Fruit fly (Drosophila melanogaster) whole organism, embryonic: ENCODE results near the gene RpS3.
A peak's percentile ranks its signal among the peaks of the same experiment; 100 is the strongest.

Experiments used
- Atf6 ChIP-seq: fragments of 200-800 bp; sonication (Bioruptor generic); IDR thresholded peaks from 2 replicates; pipeline ENCODE4 v1.3.6; 2022; ENCODE audit warnings: missing biosample characterization, missing genetic modification characterization
- Bgb ChIP-seq: fragments of 200-800 bp; sonication (Bioruptor generic); IDR thresholded peaks from 2 replicates; pipeline ENCODE4 v1.3.6; 2022; ENCODE audit warnings: missing biosample characterization, missing genetic modification characterization; ENCODE audit not compliant: partially characterized antibody
- CG11093 ChIP-seq: fragments of 200-800 bp; sonication (Bioruptor generic); IDR thresholded peaks from 3 replicates; pipeline ENCODE4 v1.3.6; 2022; ENCODE audit warnings: missing biosample characterization, missing genetic modification characterization
- CG11696 ChIP-seq: fragments of 200-800 bp; sonication (Bioruptor generic); IDR thresholded peaks from 2 replicates; pipeline ENCODE4 v1.3.6; 2022; ENCODE audit warnings: missing biosample characterization, missing genetic modification characterization
- CG12391 ChIP-seq: fragments of 200-800 bp; sonication (Bioruptor generic); optimal IDR thresholded peaks from 3 replicates; lab custom pipeline; 2018; ENCODE audit warnings: missing biosample characterization, mild to moderate bottlenecking, missing genetic modification characterization, moderate library complexity
- CG13296 ChIP-seq: fragments of 200-800 bp; sonication (Bioruptor generic); optimal IDR thresholded peaks from 3 replicates; lab custom pipeline; 2018; ENCODE audit warnings: missing biosample characterization, mild to moderate bottlenecking, missing genetic modification characterization
- CG14965 ChIP-seq: fragments of 200-800 bp; sonication (Bioruptor generic); optimal IDR thresholded peaks from 2 replicates; lab custom pipeline; 2016; ENCODE audit warnings: missing biosample characterization, missing genetic modification characterization, borderline replicate concordance
- CG1603 ChIP-seq: fragments of 200-800 bp; sonication (Bioruptor generic); optimal IDR thresholded peaks from 2 replicates; lab custom pipeline; 2019; ENCODE audit warnings: missing biosample characterization, mild to moderate bottlenecking, missing genetic modification characterization, moderate library complexity
- CG1647 ChIP-seq: fragments of 200-800 bp; sonication (Bioruptor generic); optimal IDR thresholded peaks from 3 replicates; lab custom pipeline; 2016; ENCODE audit warnings: missing biosample characterization, missing genetic modification characterization
- CG17186 ChIP-seq: fragments of 200-800 bp; sonication (Bioruptor generic); optimal IDR thresholded peaks from 3 replicates; lab custom pipeline; 2017; ENCODE audit warnings: missing biosample characterization, missing genetic modification reagents, missing genetic modification characterization
- CG2116 ChIP-seq: fragments of 200-800 bp; sonication (Bioruptor generic); optimal IDR thresholded peaks from 3 replicates; lab custom pipeline; 2018; ENCODE audit warnings: missing biosample characterization, mild to moderate bottlenecking, missing genetic modification characterization
- CG2129 ChIP-seq: fragments of 200-800 bp; sonication (Bioruptor generic); IDR thresholded peaks from 2 replicates; pipeline ENCODE4 v1.3.6; 2022; ENCODE audit warnings: missing biosample characterization, missing genetic modification characterization; ENCODE audit not compliant: partially characterized antibody
- CG34422 ChIP-seq: fragments of 200-800 bp; sonication (Bioruptor generic); IDR thresholded peaks from 3 replicates; pipeline ENCODE4 v1.3.6; 2022; ENCODE audit warnings: missing biosample characterization, missing genetic modification characterization
- CG43689 ChIP-seq: fragments of 200-800 bp; sonication (Bioruptor generic); IDR thresholded peaks from 2 replicates; pipeline ENCODE4 v1.3.6; 2022; ENCODE audit warnings: missing biosample characterization, missing genetic modification characterization
- CG5953 ChIP-seq: fragments of 200-800 bp; sonication (Bioruptor generic); IDR thresholded peaks from 2 replicates; pipeline ENCODE4 v1.3.6; 2022; ENCODE audit warnings: missing biosample characterization, missing genetic modification characterization
- CG6765 ChIP-seq: fragments of 200-800 bp; sonication (Bioruptor generic); optimal IDR thresholded peaks from 3 replicates; lab custom pipeline; 2017; ENCODE audit warnings: missing biosample characterization, mild to moderate bottlenecking, missing genetic modification characterization
- CG7357 ChIP-seq: fragments of 200-800 bp; sonication (Bioruptor generic); IDR thresholded peaks from 3 replicates; pipeline ENCODE4 v1.3.6; 2022; ENCODE audit warnings: missing biosample characterization, missing genetic modification characterization
- CG8290 ChIP-seq, 3 experiments: fragments of 200-800 bp; sonication (Bioruptor generic); optimal IDR thresholded peaks; 2 replicates each; lab custom pipeline; 2016 to 2019; ENCODE audit warnings: missing biosample characterization in 3 of 3, missing genetic modification characterization in 3 of 3, mild to moderate bottlenecking in 2 of 3, moderate library complexity in 1 of 3
- CG8765 ChIP-seq: fragments of 200-800 bp; sonication (Bioruptor generic); IDR thresholded peaks from 2 replicates; pipeline ENCODE4 v1.3.6; 2022; ENCODE audit warnings: missing biosample characterization, missing genetic modification characterization
- CG8924 ChIP-seq: fragments of 200-800 bp; optimal IDR thresholded peaks from 3 replicates; lab custom pipeline; 2019; ENCODE audit warnings: missing biosample characterization, mild to moderate bottlenecking, missing genetic modification characterization, moderate library complexity
- CG9817 ChIP-seq: fragments of 200-800 bp; sonication (Bioruptor generic); optimal IDR thresholded peaks from 2 replicates; lab custom pipeline; 2018; ENCODE audit warnings: missing biosample characterization, mild to moderate bottlenecking, missing genetic modification characterization, moderate library complexity
- E2f2 ChIP-seq: fragments of 200-800 bp; sonication (Bioruptor generic); IDR thresholded peaks from 2 replicates; pipeline ENCODE4 v1.3.6; 2022; ENCODE audit warnings: missing biosample characterization, missing genetic modification characterization
- HLHmδ ChIP-seq: fragments of 200-800 bp; sonication (Bioruptor generic); optimal IDR thresholded peaks from 2 replicates; lab custom pipeline; 2018; ENCODE audit warnings: missing biosample characterization, mild to moderate bottlenecking, missing genetic modification characterization, moderate library complexity
- Hr51 ChIP-seq, 2 experiments: fragments of 200-800 bp; sonication (Bioruptor generic); optimal IDR thresholded peaks; 2 replicates in 1 of 2; 3 replicates in 1 of 2; lab custom pipeline; 2016 to 2018; ENCODE audit warnings: missing biosample characterization in 2 of 2, missing genetic modification characterization in 2 of 2, mild to moderate bottlenecking in 1 of 2, moderate library complexity in 1 of 2
- Oli ChIP-seq: fragments of 200-800 bp; sonication (Bioruptor generic); optimal IDR thresholded peaks from 2 replicates; lab custom pipeline; 2018; ENCODE audit warnings: missing biosample characterization, mild to moderate bottlenecking, missing genetic modification characterization, moderate library complexity
- PHDP ChIP-seq: fragments of 200-800 bp; sonication (Bioruptor generic); optimal IDR thresholded peaks from 3 replicates; lab custom pipeline; 2018; ENCODE audit warnings: missing biosample characterization, mild to moderate bottlenecking, missing genetic modification characterization, moderate library complexity
- Ravus ChIP-seq: fragments of 200-800 bp; sonication (Bioruptor generic); IDR thresholded peaks from 2 replicates; pipeline ENCODE4 v1.3.6; 2022; ENCODE audit warnings: missing biosample characterization, missing genetic modification characterization
- Sox100B ChIP-seq: fragments of 200-800 bp; sonication (Bioruptor generic); optimal IDR thresholded peaks from 3 replicates; lab custom pipeline; 2018; ENCODE audit warnings: missing biosample characterization, mild to moderate bottlenecking, missing genetic modification characterization
- TFAM ChIP-seq: fragments of 200-800 bp; sonication (Bioruptor generic); optimal IDR thresholded peaks from 2 replicates; lab custom pipeline; 2017; ENCODE audit warnings: missing biosample characterization, missing genetic modification characterization, inconsistent platforms
- amos ChIP-seq: fragments of 200-800 bp; sonication (Bioruptor generic); IDR thresholded peaks from 2 replicates; pipeline ENCODE4 v1.3.6; 2022; ENCODE audit warnings: missing biosample characterization, missing genetic modification characterization; ENCODE audit not compliant: partially characterized antibody
- ara ChIP-seq: fragments of 200-800 bp; sonication (Bioruptor generic); IDR thresholded peaks from 2 replicates; pipeline ENCODE4 v1.3.6; 2022; ENCODE audit warnings: missing biosample characterization, missing genetic modification characterization
- btn ChIP-seq: fragments of 200-800 bp; sonication (Bioruptor generic); optimal IDR thresholded peaks from 2 replicates; lab custom pipeline; 2016; ENCODE audit warnings: missing biosample characterization, missing genetic modification characterization
- caup ChIP-seq: fragments of 200-800 bp; sonication (Bioruptor generic); optimal IDR thresholded peaks from 3 replicates; lab custom pipeline; 2017; ENCODE audit warnings: missing biosample characterization, mild to moderate bottlenecking, missing genetic modification characterization, moderate library complexity; ENCODE audit not compliant: severe bottlenecking
- croc ChIP-seq: fragments of 200-800 bp; sonication (Bioruptor generic); conservative IDR thresholded peaks from 3 replicates; pipeline ENCODE4 v1.3.6; 2022; ENCODE audit warnings: missing biosample characterization, missing genetic modification characterization
- crol ChIP-seq: fragments of 200-800 bp; sonication (Bioruptor generic); IDR thresholded peaks from 2 replicates; pipeline ENCODE4 v1.3.6; 2022; ENCODE audit warnings: missing biosample characterization, missing genetic modification characterization
- dan ChIP-seq: fragments of 200-800 bp; sonication (Bioruptor generic); IDR thresholded peaks from 2 replicates; pipeline ENCODE4 v1.3.6; 2022; ENCODE audit warnings: missing biosample characterization, missing genetic modification characterization
- dimm ChIP-seq: fragments of 200-800 bp; sonication (Bioruptor generic); IDR thresholded peaks from 2 replicates; pipeline ENCODE4 v1.3.6; 2022; ENCODE audit warnings: missing biosample characterization, missing genetic modification characterization
- fd96Cb ChIP-seq: fragments of 200-800 bp; sonication (Bioruptor generic); optimal IDR thresholded peaks from 2 replicates; lab custom pipeline; 2018; ENCODE audit warnings: missing biosample characterization, mild to moderate bottlenecking, missing genetic modification characterization, moderate library complexity
- ftz-f1 ChIP-seq: fragments of 200-800 bp; sonication (Bioruptor generic); optimal IDR thresholded peaks from 2 replicates; lab custom pipeline; 2016; ENCODE audit warnings: missing biosample characterization, missing genetic modification characterization
- lbe ChIP-seq: fragments of 200-800 bp; sonication (Bioruptor generic); optimal IDR thresholded peaks from 2 replicates; lab custom pipeline; 2016; ENCODE audit warnings: missing biosample characterization, mild to moderate bottlenecking, missing genetic modification characterization
- lola ChIP-seq, 3 experiments: fragments of >200 bp in 2 of 3; fragments of 200-800 bp in 1 of 3; sonication (Bioruptor generic) in 1 of 3; optimal IDR thresholded peaks; 2 replicates each; lab custom pipeline; 2017 to 2019; ENCODE audit warnings: missing biosample characterization in 3 of 3, missing genetic modification characterization in 3 of 3, mild to moderate bottlenecking in 1 of 3, moderate library complexity in 1 of 3
- nerfin-1 ChIP-seq: fragments of 200-800 bp; sonication (Bioruptor generic); optimal IDR thresholded peaks from 3 replicates; lab custom pipeline; 2019; ENCODE audit warnings: missing biosample characterization, mild to moderate bottlenecking, missing genetic modification characterization, moderate library complexity
- pan ChIP-seq, 4 experiments: fragments of >200 bp in 3 of 4; fragments of 200-800 bp in 1 of 4; sonication (Bioruptor generic) in 1 of 4; optimal IDR thresholded peaks in 3 of 4; IDR thresholded peaks in 1 of 4; 2 replicates each; pipeline versions ENCODE4 v1.3.6 to Lab custom; 2017 to 2022; ENCODE audit warnings: missing biosample characterization in 2 of 4, missing genetic modification characterization in 2 of 4, mixed read lengths in 1 of 4
- pnt ChIP-seq: fragments of 200-800 bp; sonication (Bioruptor generic); optimal IDR thresholded peaks from 3 replicates; lab custom pipeline; 2016; ENCODE audit warnings: missing biosample characterization, missing genetic modification characterization
- ranshi ChIP-seq: fragments of 200-800 bp; sonication (Bioruptor generic); IDR thresholded peaks from 2 replicates; pipeline ENCODE4 v1.3.6; 2022; ENCODE audit warnings: missing biosample characterization, missing genetic modification characterization
- ssp ChIP-seq: fragments of 200-800 bp; sonication (Bioruptor generic); IDR thresholded peaks from 2 replicates; pipeline ENCODE4 v1.3.6; 2022; ENCODE audit warnings: missing biosample characterization, missing genetic modification characterization
- wdn ChIP-seq: fragments of 200-800 bp; sonication (Bioruptor generic); IDR thresholded peaks from 2 replicates; pipeline ENCODE4 v1.3.6; 2022; ENCODE audit warnings: missing biosample characterization, missing genetic modification characterization
- z ChIP-seq: fragments of 200-800 bp; sonication (Bioruptor generic); IDR thresholded peaks from 3 replicates; pipeline ENCODE4 v1.3.6; 2022; ENCODE audit warnings: missing biosample characterization, missing genetic modification characterization

Gene RpS3

DNA sequence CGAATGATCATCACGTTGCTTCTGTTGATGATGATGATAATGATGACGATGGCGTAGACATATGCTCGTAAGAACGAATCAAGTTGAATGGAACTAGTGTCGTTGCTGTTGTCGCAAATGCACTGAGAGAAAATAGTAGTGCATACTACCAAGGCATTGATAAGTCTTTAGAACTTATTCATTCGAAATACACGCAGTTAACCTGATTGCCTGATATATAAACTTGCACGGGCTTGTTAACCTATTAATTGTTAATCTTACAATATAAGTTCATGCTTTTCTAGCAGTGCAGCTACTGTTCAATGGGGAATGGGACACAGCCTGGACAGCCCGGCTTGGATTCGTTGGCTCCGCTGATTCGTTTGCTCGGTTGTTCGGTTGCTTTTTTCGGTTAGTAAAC lies 32.3 kb upstream of the RpS3 start (continued):
- TF ChIP-seq CG8290 (GFP tag; optimal IDR thresholded peaks at IDR 0.05; lab: Kevin White, UChicago): peak; percentile 78
- TF ChIP-seq CG8290 (tag; optimal IDR thresholded peaks at IDR 0.05; lab: Kevin White, UChicago): peak; percentile 13 to 96
- TF ChIP-seq TFAM: peak; percentile 3
- peak; percentile 67 for TF ChIP-seq wdn
- TF ChIP-seq CG9817 (tag; lab: Kevin White, UChicago): peak; percentile 74
- TF ChIP-seq CG1603: peak; percentile 96
- TF ChIP-seq CG14965 (GFP tag; lab: Kevin White, UChicago): peak; percentile 30
- TF ChIP-seq CG13296: peak; percentile 46
- no peak for TF ChIP-seq Bgb (GFP tag; lab: Robert Waterston, UW)
- TF ChIP-seq CG2129 (GFP tag; lab: Robert Waterston, UW): no peak
- peak; percentile 69 for TF ChIP-seq ssp (GFP tag; lab: Robert Waterston, UW)
- TF ChIP-seq CG17186: peak; percentile 53
- peak in 1 of 3 experiments; percentile 93 for TF ChIP-seq lola (GFP tag; optimal IDR thresholded peaks at IDR 0.05; lab: Kevin White, UChicago)
- TF ChIP-seq Sox100B (GFP tag; lab: Kevin White, UChicago): peak; percentile 72
- TF ChIP-seq fd96Cb (tag; lab: Kevin White, UChicago): peak; percentile 89
- TF ChIP-seq caup (GFP tag; lab: Kevin White, UChicago): peak; percentile 71
- no peak for TF ChIP-seq ftz-f1 (GFP tag; lab: Kevin White, UChicago)
- TF ChIP-seq Hr51 (GFP tag; optimal IDR thresholded peaks at IDR 0.05; lab: Kevin White, UChicago): peak; percentile 65 to 70
- TF ChIP-seq CG43689 (GFP tag; lab: Robert Waterston, UW): no peak
- TF ChIP-seq amos (GFP tag; lab: Robert Waterston, UW): no peak
- peak; percentile 84 for TF ChIP-seq CG1647
- TF ChIP-seq dan (GFP tag; lab: Robert Waterston, UW): peak; percentile 65
- no peak for TF ChIP-seq HLHmδ (GFP tag; lab: Kevin White, UChicago)
- TF ChIP-seq PHDP (tag; lab: Kevin White, UChicago): peak; percentile 83
- TF ChIP-seq crol (GFP tag; lab: Robert Waterston, UW): no peak
- peak; percentile 86 for TF ChIP-seq Oli (tag; lab: Kevin White, UChicago)
- peak; percentile 79; the same call in 1 of the 2 replicates for TF ChIP-seq ranshi (GFP tag; lab: Robert Waterston, UW)
- TF ChIP-seq CG5953 (GFP tag; lab: Robert Waterston, UW): peak; percentile 58; the same call in 1 of the 2 replicates
- TF ChIP-seq z (GFP tag; lab: Robert Waterston, UW): no peak
- TF ChIP-seq CG2116: peak; percentile 39
- peak; percentile 75 for TF ChIP-seq nerfin-1
- TF ChIP-seq CG8765 (GFP tag; lab: Robert Waterston, UW): peak; percentile 77
- peak; percentile 51 for TF ChIP-seq E2f2
- TF ChIP-seq CG34422: peak; percentile 89
- no peak for TF ChIP-seq pan (optimal IDR thresholded peaks at IDR 0.05; lab: Kevin White, UChicago)
- TF ChIP-seq pan (GFP tag; optimal IDR thresholded peaks at IDR 0.05 in 1 of 2, IDR thresholded peaks at IDR 0.05 in 1 of 2): peak in 1 of 2 experiments; percentile 81
- peak; percentile 74 for TF ChIP-seq croc (GFP tag; lab: Robert Waterston, UW)
- TF ChIP-seq CG12391: peak; percentile 89
- no peak for TF ChIP-seq lbe (GFP tag; lab: Kevin White, UChicago)
- peak; percentile 41 for TF ChIP-seq CG6765 (GFP tag; lab: Kevin White, UChicago)
- TF ChIP-seq Ravus (GFP tag; lab: Robert Waterston, UW): no peak; the same call in 1 of the 2 replicates
- peak; percentile 77 for TF ChIP-seq CG11093 (GFP tag; lab: Robert Waterston, UW)
- peak; percentile 86 for TF ChIP-seq CG8924 (tag; lab: Kevin White, UChicago)
- TF ChIP-seq Atf6: peak; percentile 81
- TF ChIP-seq pnt (GFP tag; lab: Kevin White, UChicago): peak; percentile 90
- TF ChIP-seq ara (GFP tag; lab: Robert Waterston, UW): peak; percentile 88
- peak; percentile 73; the same call in 2 of the 3 replicates for TF ChIP-seq CG7357 (GFP tag; lab: Robert Waterston, UW)
- TF ChIP-seq CG11696 (GFP tag; lab: Robert Waterston, UW): peak; percentile 65; the same call in 1 of the 2 replicates
- peak; percentile 32; the same call in 1 of the 2 replicates for TF ChIP-seq dimm (GFP tag; lab: Robert Waterston, UW)
- TF ChIP-seq btn (GFP tag; lab: Kevin White, UChicago): peak; percentile 75
